Worm (Caenorhabditis elegans) whole organism, early embryonic: ENCODE measurements around the gene C07A4.3.

Experiments used
- ama-1 ChIP-seq: fragments of 150-350 bp; optimal IDR thresholded peaks from 2 replicates; lab custom pipeline; 2014
- pes-1 ChIP-seq: fragments of 200-800 bp; sonication (Bioruptor generic); IDR thresholded peaks from 2 replicates; pipeline ENCODE4 v1.3.6; 2022; ENCODE audit warnings: missing genetic modification reagents, missing genetic modification characterization, missing compliant biosample characterization
- scrt-1 ChIP-seq: fragments of 200-800 bp; sonication (Bioruptor generic); IDR thresholded peaks from 2 replicates; pipeline ENCODE4 v1.3.6; 2022; ENCODE audit warnings: missing genetic modification characterization, missing compliant biosample characterization

- TF ChIP-seq ama-1 (lab: Kevin White, UChicago) (no peak), scrt-1 (no peak), pes-1 (GFP tag; lab: Robert Waterston, UW) (no peak)
These were observed at the start of gene C07A4.3 for ce11 chrX:10174683-10175082.
